Fruit fly (Drosophila melanogaster) whole organism, embryonic: ENCODE results near the gene velo.

Source experiments
- ATbp ChIP-seq: fragments of 200-800 bp; sonication (Bioruptor generic); optimal IDR thresholded peaks from 2 replicates; lab custom pipeline; 2017; ENCODE audit warnings: missing biosample characterization, mild to moderate bottlenecking, missing genetic modification characterization, missing genetic modification reagents
- Bdp1 ChIP-seq: fragments of 200-800 bp; sonication (Bioruptor generic); optimal IDR thresholded peaks from 3 replicates; lab custom pipeline; 2016; ENCODE audit warnings: missing biosample characterization, missing genetic modification characterization
- CG1024 ChIP-seq: fragments of 200-800 bp; sonication (Bioruptor generic); IDR thresholded peaks from 2 replicates; pipeline ENCODE4 v1.3.6; 2022; ENCODE audit warnings: missing biosample characterization, missing genetic modification characterization
- CG10274 ChIP-seq: fragments of 200-800 bp; sonication (Bioruptor generic); optimal IDR thresholded peaks from 3 replicates; lab custom pipeline; 2017; ENCODE audit warnings: missing biosample characterization, mild to moderate bottlenecking, missing genetic modification characterization
- CG11398 ChIP-seq: fragments of 200-800 bp; sonication (Bioruptor generic); optimal IDR thresholded peaks from 2 replicates; lab custom pipeline; 2016; ENCODE audit warnings: missing biosample characterization, missing genetic modification characterization
- CG12659 ChIP-seq: fragments of 200-800 bp; sonication (Bioruptor generic); optimal IDR thresholded peaks from 3 replicates; lab custom pipeline; 2017; ENCODE audit warnings: mild to moderate bottlenecking, missing biosample characterization, missing genetic modification reagents, missing genetic modification characterization
- CG13424 ChIP-seq: fragments of 200-800 bp; sonication (Bioruptor generic); optimal IDR thresholded peaks from 2 replicates; lab custom pipeline; 2019; ENCODE audit warnings: missing biosample characterization, mild to moderate bottlenecking, missing genetic modification characterization, moderate library complexity
- CG14710 ChIP-seq: fragments of 200-800 bp; sonication (Bioruptor generic); optimal IDR thresholded peaks from 3 replicates; lab custom pipeline; 2019; ENCODE audit warnings: missing biosample characterization, mild to moderate bottlenecking, missing genetic modification characterization, moderate library complexity
- CG31224 ChIP-seq: fragments of 200-800 bp; sonication (Bioruptor generic); IDR thresholded peaks from 2 replicates; pipeline ENCODE4 v1.3.6; 2022; ENCODE audit warnings: missing biosample characterization, missing genetic modification characterization
- CG31365 ChIP-seq: fragments of 200-800 bp; sonication (Bioruptor generic); optimal IDR thresholded peaks from 2 replicates; lab custom pipeline; 2018; ENCODE audit warnings: missing biosample characterization, mild to moderate bottlenecking, missing genetic modification characterization
- CG4328 ChIP-seq: fragments of 200-800 bp; sonication (Bioruptor generic); optimal IDR thresholded peaks from 3 replicates; lab custom pipeline; 2017; ENCODE audit warnings: missing biosample characterization, missing genetic modification reagents, missing genetic modification characterization
- CG4404 ChIP-seq: fragments of 200-800 bp; sonication (Bioruptor generic); IDR thresholded peaks from 2 replicates; pipeline ENCODE4 v1.3.6; 2022; ENCODE audit warnings: missing biosample characterization, missing genetic modification characterization
- CG6854 ChIP-seq: fragments of 200-800 bp; sonication (Bioruptor generic); optimal IDR thresholded peaks from 3 replicates; lab custom pipeline; 2017; ENCODE audit warnings: missing biosample characterization, mild to moderate bottlenecking, missing genetic modification characterization
- CG7357 ChIP-seq: fragments of 200-800 bp; sonication (Bioruptor generic); IDR thresholded peaks from 3 replicates; pipeline ENCODE4 v1.3.6; 2022; ENCODE audit warnings: missing biosample characterization, missing genetic modification characterization
- CG7372 ChIP-seq: fragments of 200-800 bp; sonication (Bioruptor generic); IDR thresholded peaks from 2 replicates; pipeline ENCODE4 v1.3.6; 2022; ENCODE audit warnings: missing biosample characterization, missing genetic modification characterization
- CG7963 ChIP-seq: fragments of 200-800 bp; sonication (Bioruptor generic); IDR thresholded peaks from 3 replicates; pipeline ENCODE4 v1.3.6; 2022; ENCODE audit warnings: missing biosample characterization, missing genetic modification characterization; ENCODE audit not compliant: partially characterized antibody
- CG9437 ChIP-seq: fragments of 200-800 bp; sonication (Bioruptor generic); optimal IDR thresholded peaks from 2 replicates; lab custom pipeline; 2018; ENCODE audit warnings: missing biosample characterization, mild to moderate bottlenecking, missing genetic modification characterization
- CHES-1-like ChIP-seq: fragments of 200-800 bp; sonication (Bioruptor generic); optimal IDR thresholded peaks from 2 replicates; lab custom pipeline; 2016; ENCODE audit warnings: missing biosample characterization, missing genetic modification characterization
- Ets97D ChIP-seq: fragments of 200-800 bp; sonication (Bioruptor generic); optimal IDR thresholded peaks from 3 replicates; lab custom pipeline; 2016; ENCODE audit warnings: missing biosample characterization, missing genetic modification characterization
- Gsc ChIP-seq: fragments of 200-800 bp; sonication (Bioruptor generic); IDR thresholded peaks from 2 replicates; pipeline ENCODE4 v1.3.6; 2022; ENCODE audit warnings: missing biosample characterization, missing genetic modification characterization
- Hr3 ChIP-seq: fragments of 200-800 bp; sonication (Bioruptor generic); optimal IDR thresholded peaks from 3 replicates; lab custom pipeline; 2016; ENCODE audit warnings: missing biosample characterization, missing genetic modification characterization
- MTF-1 ChIP-seq: fragments of 200-800 bp; sonication (Bioruptor generic); optimal IDR thresholded peaks from 2 replicates; lab custom pipeline; 2018; ENCODE audit warnings: missing biosample characterization, mild to moderate bottlenecking, missing genetic modification characterization, borderline replicate concordance
- Myb ChIP-seq: fragments of 200-800 bp; sonication (Bioruptor generic); optimal IDR thresholded peaks from 2 replicates; lab custom pipeline; 2016; ENCODE audit warnings: missing biosample characterization, missing genetic modification characterization
- NfI ChIP-seq: fragments of 200-800 bp; sonication (Bioruptor generic); optimal IDR thresholded peaks from 3 replicates; lab custom pipeline; 2018; ENCODE audit warnings: missing biosample characterization, mild to moderate bottlenecking, missing genetic modification characterization, moderate library complexity
- Side ChIP-seq: fragments of 200-800 bp; sonication (Bioruptor generic); optimal IDR thresholded peaks from 2 replicates; lab custom pipeline; 2016; ENCODE audit warnings: missing biosample characterization, missing genetic modification characterization
- Sin3A ChIP-seq: fragments of >200 bp; optimal IDR thresholded peaks from 2 replicates; lab custom pipeline; 2018
- Sox100B ChIP-seq: fragments of 200-800 bp; sonication (Bioruptor generic); optimal IDR thresholded peaks from 3 replicates; lab custom pipeline; 2018; ENCODE audit warnings: missing biosample characterization, mild to moderate bottlenecking, missing genetic modification characterization
- Xbp1 ChIP-seq: fragments of 200-800 bp; sonication (Bioruptor generic); optimal IDR thresholded peaks from 3 replicates; lab custom pipeline; 2016; ENCODE audit warnings: missing biosample characterization, mild to moderate bottlenecking, missing genetic modification characterization
- ab ChIP-seq: fragments of 200-800 bp; sonication (Bioruptor generic); optimal IDR thresholded peaks from 2 replicates; lab custom pipeline; 2016; ENCODE audit warnings: missing biosample characterization, missing genetic modification characterization
- fd64A ChIP-seq: fragments of 200-800 bp; sonication (Bioruptor generic); optimal IDR thresholded peaks from 3 replicates; lab custom pipeline; 2018; ENCODE audit warnings: missing biosample characterization, mild to moderate bottlenecking, missing genetic modification characterization
- grn ChIP-seq: fragments of 200-800 bp; sonication (Bioruptor generic); optimal IDR thresholded peaks from 3 replicates; lab custom pipeline; 2017; ENCODE audit warnings: missing biosample characterization, missing genetic modification characterization
- jigr1 ChIP-seq: fragments of 200-800 bp; sonication (Bioruptor generic); IDR thresholded peaks from 3 replicates; pipeline ENCODE4 v1.3.6; 2022; ENCODE audit warnings: missing biosample characterization, missing genetic modification characterization
- kah ChIP-seq: fragments of 200-800 bp; sonication (Bioruptor generic); optimal IDR thresholded peaks from 2 replicates; lab custom pipeline; 2018; ENCODE audit warnings: missing biosample characterization, mild to moderate bottlenecking, missing genetic modification characterization
- kay ChIP-seq: fragments of 200-800 bp; sonication (Bioruptor generic); optimal IDR thresholded peaks from 2 replicates; lab custom pipeline; 2016; ENCODE audit warnings: missing biosample characterization, missing genetic modification characterization
- ken ChIP-seq: fragments of 200-800 bp; sonication (Bioruptor generic); IDR thresholded peaks from 3 replicates; pipeline ENCODE4 v1.3.6; 2022; ENCODE audit warnings: missing biosample characterization, missing genetic modification characterization
- lbe ChIP-seq: fragments of 200-800 bp; sonication (Bioruptor generic); optimal IDR thresholded peaks from 2 replicates; lab custom pipeline; 2016; ENCODE audit warnings: missing biosample characterization, mild to moderate bottlenecking, missing genetic modification characterization
- lola ChIP-seq, 3 experiments: fragments of >200 bp in 2 of 3; fragments of 200-800 bp in 1 of 3; sonication (Bioruptor generic) in 1 of 3; optimal IDR thresholded peaks; 2 replicates each; lab custom pipeline; 2017 to 2019; ENCODE audit warnings: missing biosample characterization in 3 of 3, missing genetic modification characterization in 3 of 3, mild to moderate bottlenecking in 1 of 3, moderate library complexity in 1 of 3
- mam ChIP-seq: fragments of 200-800 bp; sonication (Bioruptor generic); optimal IDR thresholded peaks from 3 replicates; lab custom pipeline; 2016; ENCODE audit warnings: missing biosample characterization, missing genetic modification characterization
- mirr ChIP-seq: fragments of 200-800 bp; sonication (Bioruptor generic); optimal IDR thresholded peaks from 3 replicates; lab custom pipeline; 2018; ENCODE audit warnings: missing biosample characterization, mild to moderate bottlenecking, missing genetic modification characterization
- mld ChIP-seq: fragments of 200-800 bp; sonication (Bioruptor generic); IDR thresholded peaks from 3 replicates; pipeline ENCODE4 v1.3.6; 2022; ENCODE audit warnings: missing biosample characterization, missing genetic modification characterization; ENCODE audit not compliant: partially characterized antibody
- nom ChIP-seq: fragments of 200-800 bp; sonication (Bioruptor generic); optimal IDR thresholded peaks from 2 replicates; lab custom pipeline; 2017; ENCODE audit warnings: missing biosample characterization, missing genetic modification characterization, mild to moderate bottlenecking, moderate library complexity, missing genetic modification reagents
- org-1 ChIP-seq: fragments of 200-800 bp; sonication (Bioruptor generic); optimal IDR thresholded peaks from 2 replicates; lab custom pipeline; 2017; ENCODE audit warnings: missing biosample characterization, missing genetic modification characterization
- phol ChIP-seq: fragments of 200-800 bp; sonication (Bioruptor generic); optimal IDR thresholded peaks from 3 replicates; lab custom pipeline; 2018; ENCODE audit warnings: missing biosample characterization, mild to moderate bottlenecking, missing genetic modification characterization, moderate library complexity
- rib ChIP-seq: fragments of 200-800 bp; sonication (Bioruptor generic); IDR thresholded peaks from 2 replicates; pipeline ENCODE4 v1.3.6; 2022; ENCODE audit warnings: missing biosample characterization, missing genetic modification characterization
- sens-2 ChIP-seq: fragments of 200-800 bp; sonication (Bioruptor generic); IDR thresholded peaks from 2 replicates; pipeline ENCODE4 v1.3.6; 2022; ENCODE audit warnings: missing biosample characterization, missing genetic modification characterization
- sim ChIP-seq: fragments of 200-800 bp; sonication (Bioruptor generic); IDR thresholded peaks from 2 replicates; pipeline ENCODE4 v1.3.6; 2022; ENCODE audit warnings: missing biosample characterization, missing genetic modification characterization
- tna ChIP-seq: fragments of 200-800 bp; sonication (Bioruptor generic); IDR thresholded peaks from 2 replicates; pipeline ENCODE4 v1.3.6; 2022; ENCODE audit warnings: missing biosample characterization, missing genetic modification characterization; ENCODE audit not compliant: partially characterized antibody
- toy ChIP-seq: fragments of 200-800 bp; sonication (Bioruptor generic); IDR thresholded peaks from 2 replicates; pipeline ENCODE4 v1.3.6; 2022; ENCODE audit warnings: missing biosample characterization, missing genetic modification characterization
- trh ChIP-seq: fragments of 200-800 bp; sonication (Bioruptor generic); optimal IDR thresholded peaks from 2 replicates; lab custom pipeline; 2016; ENCODE audit warnings: missing biosample characterization, missing genetic modification characterization
- wdn ChIP-seq: fragments of 200-800 bp; sonication (Bioruptor generic); IDR thresholded peaks from 2 replicates; pipeline ENCODE4 v1.3.6; 2022; ENCODE audit warnings: missing biosample characterization, missing genetic modification characterization
- wek ChIP-seq: fragments of 200-800 bp; sonication (Bioruptor generic); optimal IDR thresholded peaks from 3 replicates; lab custom pipeline; 2018; ENCODE audit warnings: missing biosample characterization, mild to moderate bottlenecking, missing genetic modification characterization, moderate library complexity

The velo gene

dm6 chr3L:6747127-6747526 is 5.4 kb downstream of the velo start (continued):
- peak in 1 of 3 experiments; percentile 23 for TF ChIP-seq lola (GFP tag; optimal IDR thresholded peaks at IDR 0.05; lab: Kevin White, UChicago)
- TF ChIP-seq fd64A (GFP tag; lab: Kevin White, UChicago), result no peak
- peak; percentile 71; the same call in 2 of the 3 replicates for TF ChIP-seq ken (GFP tag; lab: Robert Waterston, UW)
- TF ChIP-seq CG31365, result peak; percentile 32
- TF ChIP-seq kah, result peak; percentile 19
- TF ChIP-seq CG4328, result no peak
- no peak for TF ChIP-seq Gsc
- TF ChIP-seq grn (GFP tag; lab: Kevin White, UChicago), result no peak
- no peak for TF ChIP-seq wek (GFP tag; lab: Kevin White, UChicago)
- TF ChIP-seq mirr, result peak; percentile 64
- no peak for TF ChIP-seq sim
- TF ChIP-seq kay (GFP tag; lab: Kevin White, UChicago), result no peak
- TF ChIP-seq Hr3 (GFP tag; lab: Kevin White, UChicago), result peak; percentile 50
- no peak for TF ChIP-seq org-1 (GFP tag; lab: Kevin White, UChicago)
- no peak for TF ChIP-seq Bdp1
- TF ChIP-seq wdn, result no peak
- TF ChIP-seq CG14710 (tag; lab: Kevin White, UChicago), result peak; percentile 63
- TF ChIP-seq CG9437 (GFP tag; lab: Kevin White, UChicago), result peak; percentile 12
- TF ChIP-seq tna, result no peak
- no peak for TF ChIP-seq CG11398
- TF ChIP-seq ab (GFP tag; lab: Kevin White, UChicago), result no peak
- TF ChIP-seq toy (GFP tag; lab: Robert Waterston, UW), result peak; percentile 27; the same call in 1 of the 2 replicates
- no peak for TF ChIP-seq CG6854 (GFP tag; lab: Kevin White, UChicago)
- TF ChIP-seq jigr1 (GFP tag; lab: Robert Waterston, UW), result peak; percentile 17; the same call in 1 of the 3 replicates
- peak; percentile 53; the same call in 1 of the 2 replicates for TF ChIP-seq CG7372 (GFP tag; lab: Robert Waterston, UW)
- peak; percentile 21 for TF ChIP-seq nom (GFP tag; lab: Kevin White, UChicago)
- TF ChIP-seq mld (GFP tag; lab: Robert Waterston, UW), result no peak
- TF ChIP-seq NfI (GFP tag; lab: Kevin White, UChicago), result peak; percentile 55
- peak; percentile 3 for TF ChIP-seq Sox100B
- TF ChIP-seq phol (tag; lab: Kevin White, UChicago), result peak; percentile 99
- no peak for TF ChIP-seq lbe (GFP tag; lab: Kevin White, UChicago)
- peak; percentile 66 for TF ChIP-seq Xbp1
- TF ChIP-seq CG10274, result no peak
- TF ChIP-seq sens-2 (GFP tag; lab: Robert Waterston, UW), result 0 out of 2 replicates have a peak, but pooled peaks have one; percentile 30
- peak; percentile 64 for TF ChIP-seq mam (GFP tag; lab: Kevin White, UChicago)
- no peak for TF ChIP-seq MTF-1
- no peak; the same call in 2 of the 3 replicates for TF ChIP-seq CG7357 (GFP tag; lab: Robert Waterston, UW)
- TF ChIP-seq rib (GFP tag; lab: Robert Waterston, UW), result peak; percentile 75
- no peak for TF ChIP-seq CG7963
- 0 out of 2 replicates have a peak, but pooled peaks have one; percentile 22 for TF ChIP-seq CG4404 (GFP tag; lab: Robert Waterston, UW)
- no peak for TF ChIP-seq trh (GFP tag; lab: Kevin White, UChicago)
- TF ChIP-seq CG31224 (GFP tag; lab: Robert Waterston, UW), result peak; percentile 38; the same call in 1 of the 2 replicates
- no peak for TF ChIP-seq Sin3A (lab: Kevin White, UChicago)
- TF ChIP-seq CG12659, result peak; percentile 84
- TF ChIP-seq Side, result peak; percentile 41
- peak; percentile 16 for TF ChIP-seq Myb
- 0 out of 2 replicates have a peak, but pooled peaks have one; percentile 11 for TF ChIP-seq CG1024 (GFP tag; lab: Robert Waterston, UW)
- TF ChIP-seq ATbp, result no peak
- peak; percentile 59 for TF ChIP-seq Ets97D (GFP tag; lab: Kevin White, UChicago)
- TF ChIP-seq CHES-1-like (GFP tag; lab: Kevin White, UChicago), result peak; percentile 72
- peak; percentile 57 for TF ChIP-seq CG13424
